Fruit fly (Drosophila melanogaster) whole organism, prepupa: Measurements from ENCODE around the gene CG6652.

ENCODE experiments used
- CG34406 ChIP-seq: fragments of 200-800 bp; sonication (Bioruptor generic); optimal IDR thresholded peaks from 3 replicates; lab custom pipeline; 2016; ENCODE audit warnings: missing biosample characterization, missing genetic modification characterization
- CG4318 ChIP-seq: fragments of 200-800 bp; sonication (Bioruptor generic); optimal IDR thresholded peaks from 3 replicates; lab custom pipeline; 2017; ENCODE audit warnings: missing biosample characterization, mild to moderate bottlenecking, missing genetic modification characterization
- Eip93F ChIP-seq: fragments of 200-800 bp; sonication (Bioruptor generic); optimal IDR thresholded peaks from 2 replicates; lab custom pipeline; 2016; ENCODE audit warnings: missing biosample characterization, mild to moderate bottlenecking, missing genetic modification characterization
- OdsH ChIP-seq: fragments of 200-800 bp; sonication (Bioruptor generic); optimal IDR thresholded peaks from 3 replicates; lab custom pipeline; 2016; ENCODE audit warnings: missing biosample characterization, missing genetic modification characterization
- Sox15 ChIP-seq: fragments of 200-800 bp; sonication (Bioruptor generic); optimal IDR thresholded peaks from 3 replicates; lab custom pipeline; 2016; ENCODE audit warnings: missing biosample characterization, missing genetic modification characterization
- dsx ChIP-seq: fragments of 200-800 bp; optimal IDR thresholded peaks from 3 replicates; lab custom pipeline; 2019; ENCODE audit warnings: missing biosample characterization, mild to moderate bottlenecking, missing genetic modification characterization, moderate library complexity; ENCODE audit not compliant: poor library complexity, severe bottlenecking
- pdm3 ChIP-seq: fragments of 200-800 bp; sonication (Bioruptor generic); optimal IDR thresholded peaks from 3 replicates; lab custom pipeline; 2016; ENCODE audit warnings: missing biosample characterization, missing genetic modification characterization

DNA sequence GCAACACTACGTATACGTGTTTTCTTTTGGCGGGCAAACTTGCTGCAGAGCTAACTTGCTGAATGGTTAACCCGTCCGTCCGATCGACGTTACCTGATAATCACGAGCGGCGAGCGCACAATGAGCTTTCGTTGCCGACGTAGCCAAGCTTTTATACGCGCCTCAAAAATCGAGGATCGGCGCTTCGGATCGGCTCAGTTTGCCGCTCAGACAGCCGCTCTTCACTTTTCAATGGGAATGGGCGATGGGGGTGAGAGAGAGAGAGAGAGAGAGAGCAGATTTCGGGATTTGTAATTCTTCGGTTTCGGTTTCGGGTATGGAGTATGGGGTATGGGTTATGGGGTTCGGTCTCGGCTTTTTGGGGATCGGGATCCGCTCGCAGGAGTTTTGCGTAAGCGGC, 9.3 kb upstream of the CG6652 start, which contains the start of gene Ilp8:
- TF ChIP-seq CG4318 (GFP tag; lab: Kevin White, UChicago) (no peak), Eip93F (no peak), pdm3 (GFP tag; lab: Kevin White, UChicago) (no peak), OdsH (GFP tag; lab: Kevin White, UChicago) (no peak), Sox15 (GFP tag; lab: Kevin White, UChicago) (no peak), dsx (no peak), CG34406 (GFP tag; lab: Kevin White, UChicago) (no peak)
